Worm (Caenorhabditis elegans): ENCODE measurements around the gene T01B7.5.

DNA sequence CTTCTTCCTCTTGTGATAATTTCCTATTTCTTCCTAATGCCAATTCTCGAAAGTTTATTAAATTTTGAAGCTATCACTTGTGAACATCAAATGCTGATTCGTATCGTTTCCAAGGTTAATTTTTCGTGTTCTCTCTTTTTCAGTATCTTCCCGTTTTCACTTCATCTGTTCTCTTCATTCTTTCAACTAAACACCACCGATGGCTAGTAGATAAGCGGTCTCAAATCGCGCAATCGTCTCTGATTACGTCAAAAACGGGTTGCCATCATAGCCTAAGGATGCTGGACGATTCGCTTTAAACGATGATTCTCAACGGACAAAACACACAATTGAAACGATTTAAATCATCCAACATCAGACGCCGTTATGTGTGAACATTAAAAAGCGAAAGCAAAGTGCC lies 951 bp downstream of the T01B7.5 start:
- TF ChIP-seq ceh-82 (tag; optimal IDR thresholded peaks at IDR 0.05) (no peak), nhr-28 (tag; optimal IDR thresholded peaks at IDR 0.05) (no peak), elt-2 (tag; optimal IDR thresholded peaks at IDR 0.05) (no peak), pha-4 (tag; optimal IDR thresholded peaks at IDR 0.05) (no peak), aly-2 (tag; optimal IDR thresholded peaks at IDR 0.05) (no peak), R02D3.7 (tag; optimal IDR thresholded peaks at IDR 0.05) (no peak)
